Fruit fly (Drosophila melanogaster): ENCODE data around the gene D19A.

Gene D19A

dm6 chr3L:6139924-6140574 lies 48.9 kb downstream of the D19A start, which contains the start of gene Cpr65Av (continued):
- TF ChIP-seq ci (GFP tag; IDR thresholded peaks at IDR 0.05) (no peak), gcm (GFP tag; optimal IDR thresholded peaks at IDR 0.05) (no peak), mld (GFP tag; IDR thresholded peaks at IDR 0.05; ENCODE audit: partially characterized antibody) (no peak), CG17328 (GFP tag; IDR thresholded peaks at IDR 0.05) (no peak), CG16813 (GFP tag; IDR thresholded peaks at IDR 0.05; ENCODE audit: partially characterized antibody) (no peak), CG11504 (tag; optimal IDR thresholded peaks at IDR 0.05) (peak; percentile 12), al (GFP tag; IDR thresholded peaks at IDR 0.05) (no peak), pros (GFP tag; optimal IDR thresholded peaks at IDR 0.05) (no peak), fd3F (GFP tag; optimal IDR thresholded peaks at IDR 0.05) (no peak), Dad (GFP tag; optimal IDR thresholded peaks at IDR 0.05) (no peak), CG9609 (GFP tag; optimal IDR thresholded peaks at IDR 0.05) (no peak), CG17186 (GFP tag; optimal IDR thresholded peaks at IDR 0.05) (no peak), D (optimal IDR thresholded peaks at IDR 0.05) (no peak), D (GFP tag; optimal IDR thresholded peaks at IDR 0.05) (no peak), CG1602 (GFP tag; optimal IDR thresholded peaks at IDR 0.05) (no peak), Fer2 (tag; optimal IDR thresholded peaks at IDR 0.05) (no peak), Dek (tag; optimal IDR thresholded peaks at IDR 0.05) (no peak), CG6854 (GFP tag; optimal IDR thresholded peaks at IDR 0.05) (no peak), Hr3 (GFP tag; optimal IDR thresholded peaks at IDR 0.05) (no peak), salm (tag; optimal IDR thresholded peaks at IDR 0.05) (no peak), CG11456 (GFP tag; IDR thresholded peaks at IDR 0.05) (no peak), CG14441 (GFP tag; IDR thresholded peaks at IDR 0.05) (no peak), Nf-YB (GFP tag; optimal IDR thresholded peaks at IDR 0.05) (no peak), seq (GFP tag; IDR thresholded peaks at IDR 0.05) (no peak), Doc2 (GFP tag; IDR thresholded peaks at IDR 0.05) (no peak), CG12744 (GFP tag; optimal IDR thresholded peaks at IDR 0.05) (no peak)

- TF ChIP-seq slp2 (GFP tag; optimal IDR thresholded peaks at IDR 0.05): no peak
- peak; percentile 79; the same call in 3 of the 4 replicates for TF ChIP-seq chinmo (GFP tag; IDR thresholded peaks at IDR 0.05; ENCODE audit: partially characterized antibody)
- TF ChIP-seq sd (tag; optimal IDR thresholded peaks at IDR 0.05): peak; percentile 51
- TF ChIP-seq abd-A (tag; optimal IDR thresholded peaks at IDR 0.05): peak; percentile 62
- no peak for TF ChIP-seq Aef1 (GFP tag; IDR thresholded peaks at IDR 0.05)
- peak; percentile 51; the same call in 1 of the 2 replicates for TF ChIP-seq rib (GFP tag; IDR thresholded peaks at IDR 0.05)
- TF ChIP-seq vvl (GFP tag; IDR thresholded peaks at IDR 0.05): peak; percentile 76
Observed at dm6 chr3L:6138586-6138985, 50.3 kb downstream of the D19A start.

- TF ChIP-seq emc (GFP tag; optimal IDR thresholded peaks at IDR 0.05): no peak
- no peak for TF ChIP-seq row (GFP tag; IDR thresholded peaks at IDR 0.05)
- no peak for TF ChIP-seq CG3163 (GFP tag; optimal IDR thresholded peaks at IDR 0.05)
- TF ChIP-seq CG15696 (tag; optimal IDR thresholded peaks at IDR 0.05): no peak
- no peak for TF ChIP-seq CG6272 (GFP tag; IDR thresholded peaks at IDR 0.05)
- TF ChIP-seq CG18476 (GFP tag; optimal IDR thresholded peaks at IDR 0.05): no peak
- TF ChIP-seq CG10267 (tag; optimal IDR thresholded peaks at IDR 0.05): no peak
- TF ChIP-seq CG4854 (GFP tag; optimal IDR thresholded peaks at IDR 0.05): no peak
- no peak for TF ChIP-seq nau (GFP tag; optimal IDR thresholded peaks at IDR 0.05)
- TF ChIP-seq CG14050 (GFP tag; IDR thresholded peaks at IDR 0.05): no peak
- TF ChIP-seq CG17612 (GFP tag; IDR thresholded peaks at IDR 0.05): no peak
- no peak for TF ChIP-seq CG10565 (GFP tag; optimal IDR thresholded peaks at IDR 0.05)
- no peak for TF ChIP-seq usp (GFP tag; optimal IDR thresholded peaks at IDR 0.05)
- TF ChIP-seq ash1 (GFP tag; optimal IDR thresholded peaks at IDR 0.05): no peak
- TF ChIP-seq insv (GFP tag; optimal IDR thresholded peaks at IDR 0.05): no peak
Observed at dm6 chr3L:6138018-6138417, 50.9 kb downstream of the D19A start, which contains the start of gene Lcp65Ae. TSS of gene Lcp65Ae (minus strand) at chr3L:6138118.
